Worm (Caenorhabditis elegans) whole organism, late embryonic: ENCODE data around the gene F01D5.5.
"Not testable (repeated sequence)": the region's sequence is repeated elsewhere in the genome, so short reads cannot be mapped to it uniquely, and the experiment has no call there.

ENCODE experiments used
- C38D4.7 ChIP-seq: fragments of 200-800 bp; sonication (Bioruptor generic); optimal IDR thresholded peaks from 2 replicates; lab custom pipeline; 2018; ENCODE audit warnings: mild to moderate bottlenecking, missing genetic modification characterization, moderate library complexity, missing compliant biosample characterization
- ahr-1 ChIP-seq: sonication (generic microtip); optimal IDR thresholded peaks from 2 replicates; lab custom pipeline; 2016; ENCODE audit warnings: missing genetic modification characterization, missing compliant biosample characterization
- ama-1 ChIP-seq: fragments of 150-350 bp; optimal IDR thresholded peaks from 2 replicates; lab custom pipeline; 2014
- ceh-14 ChIP-seq: sonication (generic microtip); optimal IDR thresholded peaks from 2 replicates; lab custom pipeline; 2016; ENCODE audit warnings: missing genotype, missing genetic modification characterization, missing compliant biosample characterization
- ceh-18 ChIP-seq: sonication (generic microtip); optimal IDR thresholded peaks from 2 replicates; lab custom pipeline; 2016; ENCODE audit warnings: missing genetic modification characterization, missing compliant biosample characterization
- ceh-22 ChIP-seq: sonication (generic microtip); optimal IDR thresholded peaks from 2 replicates; lab custom pipeline; 2017; ENCODE audit warnings: missing biosample characterization, missing genetic modification characterization
- ceh-24 ChIP-seq: sonication (generic microtip); optimal IDR thresholded peaks from 2 replicates; lab custom pipeline; 2016; ENCODE audit warnings: mild to moderate bottlenecking, missing genetic modification characterization, missing compliant biosample characterization
- ceh-45 ChIP-seq: fragments of 200-800 bp; sonication (Bioruptor generic); IDR thresholded peaks from 2 replicates; pipeline ENCODE4 v1.3.6; 2022; ENCODE audit warnings: missing genetic modification reagents, missing genetic modification characterization, missing compliant biosample characterization
- ceh-48 ChIP-seq: sonication (generic microtip); optimal IDR thresholded peaks from 2 replicates; lab custom pipeline; 2016; ENCODE audit warnings: missing genetic modification characterization, inconsistent platforms, missing compliant biosample characterization
- che-1 ChIP-seq: sonication (generic microtip); optimal IDR thresholded peaks from 2 replicates; lab custom pipeline; 2016; ENCODE audit warnings: mild to moderate bottlenecking, missing genetic modification characterization, missing compliant biosample characterization
- dmd-4 ChIP-seq: sonication (generic microtip); optimal IDR thresholded peaks from 2 replicates; lab custom pipeline; 2016; ENCODE audit warnings: borderline replicate concordance, missing genetic modification characterization, missing compliant biosample characterization
- dve-1 ChIP-seq: sonication (generic microtip); optimal IDR thresholded peaks from 2 replicates; lab custom pipeline; 2017; ENCODE audit warnings: antibody characterized with exemption, mild to moderate bottlenecking, missing genetic modification characterization, missing compliant biosample characterization
- elt-2 ChIP-seq: sonication (generic microtip); optimal IDR thresholded peaks from 2 replicates; lab custom pipeline; 2016; ENCODE audit warnings: missing genetic modification reagents, missing genetic modification characterization, missing compliant biosample characterization
- eyg-1 ChIP-seq: sonication (generic microtip); optimal IDR thresholded peaks from 2 replicates; lab custom pipeline; 2016; ENCODE audit warnings: missing genotype, missing genetic modification characterization, missing compliant biosample characterization
- fkh-10 ChIP-seq: fragments of 150-350 bp; optimal IDR thresholded peaks from 2 replicates; lab custom pipeline; 2014; ENCODE audit warnings: missing biosample characterization, missing genetic modification reagents, missing genetic modification characterization
- gmeb-2 ChIP-seq: sonication (generic microtip); optimal IDR thresholded peaks from 2 replicates; lab custom pipeline; 2016; ENCODE audit warnings: missing genetic modification characterization, inconsistent platforms, missing compliant biosample characterization
- hlh-30 ChIP-seq: sonication (generic microtip); optimal IDR thresholded peaks from 2 replicates; lab custom pipeline; 2017; ENCODE audit warnings: antibody characterized with exemption, missing genetic modification characterization, missing compliant biosample characterization; ENCODE audit not compliant: insufficient read depth
- hlh-6 ChIP-seq: sonication (generic microtip); optimal IDR thresholded peaks from 2 replicates; lab custom pipeline; 2016; ENCODE audit warnings: missing genotype, missing genetic modification characterization, missing compliant biosample characterization
- madf-2 ChIP-seq: sonication (generic microtip); optimal IDR thresholded peaks from 2 replicates; lab custom pipeline; 2017; ENCODE audit warnings: missing genetic modification characterization, missing compliant biosample characterization
- nfya-1 ChIP-seq: sonication (generic microtip); optimal IDR thresholded peaks from 2 replicates; lab custom pipeline; 2017; ENCODE audit warnings: missing genetic modification characterization, mild to moderate bottlenecking, missing compliant biosample characterization, antibody characterized with exemption, moderate library complexity
- nhr-232 ChIP-seq: sonication (generic microtip); optimal IDR thresholded peaks from 2 replicates; lab custom pipeline; 2016; ENCODE audit warnings: missing genetic modification characterization, missing compliant biosample characterization
- pat-9 ChIP-seq: fragments of 200-800 bp; sonication (Bioruptor generic); optimal IDR thresholded peaks from 2 replicates; lab custom pipeline; 2018; ENCODE audit warnings: mild to moderate bottlenecking, missing genetic modification characterization, moderate library complexity, missing compliant biosample characterization
- pha-4 ChIP-seq: fragments of 150-350 bp; optimal IDR thresholded peaks from 2 replicates; lab custom pipeline; 2018; ENCODE audit warnings: missing biosample characterization, missing genetic modification reagents, missing genetic modification characterization
- pqm-1 ChIP-seq: sonication (generic microtip); optimal IDR thresholded peaks from 2 replicates; lab custom pipeline; 2016; ENCODE audit warnings: missing genetic modification characterization, missing compliant biosample characterization
- pros-1 ChIP-seq: fragments of 150-350 bp; optimal IDR thresholded peaks from 2 replicates; lab custom pipeline; 2014; ENCODE audit warnings: missing biosample characterization, missing genetic modification reagents, missing genetic modification characterization
- rnt-1 ChIP-seq: sonication (generic microtip); optimal IDR thresholded peaks from 2 replicates; lab custom pipeline; 2016; ENCODE audit warnings: missing genetic modification characterization, missing compliant biosample characterization
- syd-9 ChIP-seq: sonication (generic microtip); optimal IDR thresholded peaks from 2 replicates; lab custom pipeline; 2016; ENCODE audit warnings: mild to moderate bottlenecking, missing genetic modification characterization, moderate library complexity, missing compliant biosample characterization
- tbx-2 ChIP-seq: sonication (generic microtip); optimal IDR thresholded peaks from 2 replicates; lab custom pipeline; 2016; ENCODE audit warnings: missing genetic modification characterization, missing compliant biosample characterization
- ttx-3 ChIP-seq: sonication (generic microtip); optimal IDR thresholded peaks from 2 replicates; lab custom pipeline; 2016; ENCODE audit warnings: missing genetic modification reagents, missing genetic modification characterization, missing compliant biosample characterization
- unc-3 ChIP-seq, 2 experiments: fragments of 200-800 bp in 1 of 2; sonication (Bioruptor generic) in 1 of 2; sonication (generic microtip) in 1 of 2; conservative IDR thresholded peaks in 1 of 2; optimal IDR thresholded peaks in 1 of 2; 2 replicates each; pipeline versions ENCODE4 v1.3.6 to Lab custom; 2016 to 2022; ENCODE audit warnings: missing compliant biosample characterization in 2 of 2, missing genetic modification characterization in 2 of 2, missing genetic modification reagents in 1 of 2
- unc-42 ChIP-seq: sonication (generic microtip); optimal IDR thresholded peaks from 2 replicates; lab custom pipeline; 2016; ENCODE audit warnings: missing genotype, missing genetic modification characterization, missing compliant biosample characterization

Gene F01D5.5

DNA sequence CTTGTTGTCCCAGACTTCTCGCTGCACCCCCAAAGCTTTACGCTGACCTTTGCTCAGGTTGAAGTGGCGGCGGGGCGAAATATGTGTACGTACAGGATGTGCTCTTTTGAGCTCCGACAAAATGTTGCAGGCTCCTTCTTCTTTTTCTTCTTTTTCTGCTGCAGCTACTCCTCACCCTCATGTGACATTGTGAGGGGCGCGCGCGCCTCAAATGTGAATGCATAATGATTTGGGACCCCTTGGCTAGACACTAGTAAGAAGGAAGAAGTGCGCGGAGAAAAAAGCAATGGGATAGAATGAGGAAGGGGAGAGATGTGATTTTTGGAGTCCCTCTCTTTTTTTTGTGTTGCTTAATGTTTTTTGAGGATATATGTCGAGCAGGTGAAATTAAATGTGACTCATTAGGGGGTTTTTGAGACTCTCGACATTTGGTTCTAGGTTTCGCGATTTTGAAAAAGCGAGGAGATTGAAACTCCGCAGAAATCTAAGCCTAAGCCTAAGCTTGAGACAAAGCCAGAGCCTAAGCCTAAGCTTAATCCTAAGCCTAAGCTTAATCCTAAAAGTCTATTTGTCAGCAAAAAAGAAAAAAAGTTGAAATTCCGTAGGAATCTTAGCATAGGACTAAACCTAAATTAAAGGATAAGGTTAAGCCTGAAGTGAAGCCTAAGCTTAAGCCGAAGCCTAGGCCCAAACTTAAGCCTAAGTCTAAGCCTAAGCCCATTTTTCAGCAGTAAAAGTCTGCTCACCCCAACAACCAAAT, 34.8 kb upstream of the F01D5.5 start:
- TF ChIP-seq unc-42 (tag; lab: Kevin White, UChicago): peak; percentile 67
- TF ChIP-seq che-1: no peak
- TF ChIP-seq dve-1 (tag; lab: Kevin White, UChicago): peak; percentile 91
- peak; percentile 8 for TF ChIP-seq hlh-30 (tag; lab: Kevin White, UChicago)
- no peak for TF ChIP-seq pat-9 (tag; lab: Kevin White, UChicago)
- no peak for TF ChIP-seq ceh-22 (tag; lab: Kevin White, UChicago)
- TF ChIP-seq C38D4.7: peak; percentile 11
- TF ChIP-seq tbx-2 (tag; lab: Kevin White, UChicago): peak; percentile 51

DNA sequence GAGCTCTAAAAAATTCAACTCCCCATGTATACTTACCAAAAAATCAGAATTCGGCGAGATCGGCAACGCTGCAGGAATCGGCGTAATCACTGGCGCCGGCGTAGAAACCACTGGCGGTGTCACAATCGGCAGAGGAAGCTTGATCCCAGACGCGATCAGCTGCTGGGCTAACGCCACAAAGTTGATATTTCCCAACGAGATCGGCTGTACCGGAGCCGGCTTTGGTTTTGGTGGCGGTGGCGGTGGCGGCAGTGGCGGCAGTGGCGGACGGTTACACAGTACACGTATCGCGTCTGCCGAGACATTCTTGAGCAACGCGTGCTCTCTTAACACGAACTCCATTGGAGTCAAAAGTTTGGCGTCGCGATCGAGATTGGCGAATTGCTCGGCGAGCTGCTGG, 32.5 kb upstream of the F01D5.5 start:
- TF ChIP-seq ttx-3 (tag; lab: Kevin White, UChicago) (no peak), ceh-45 (GFP tag; lab: Robert Waterston, UW) (no peak), ahr-1 (tag; lab: Kevin White, UChicago) (no peak), eyg-1 (tag; lab: Kevin White, UChicago) (no peak), C38D4.7 (no peak), pha-4 (tag; lab: Kevin White, UChicago) (no peak), hlh-6 (peak; percentile 1)

DNA sequence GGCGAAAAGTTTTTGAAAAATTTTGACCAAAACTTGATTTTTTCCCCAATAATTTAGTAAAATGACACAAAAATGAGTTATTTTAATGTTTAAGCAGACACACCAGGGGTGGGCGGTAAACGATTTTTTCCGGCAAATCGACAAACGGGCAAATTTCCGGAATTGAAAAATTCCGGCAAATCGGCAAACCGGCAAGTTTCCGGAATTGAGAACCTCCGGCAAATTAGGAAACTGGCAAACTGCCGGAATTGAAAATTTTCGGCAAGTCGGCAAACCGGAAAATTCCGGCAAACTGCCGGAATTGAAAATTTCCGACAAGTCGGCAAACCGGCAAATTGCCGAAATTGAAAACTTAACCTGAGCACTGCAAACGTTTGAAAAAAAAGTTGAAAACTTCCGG, 30.6 kb upstream of the F01D5.5 start:
- TF ChIP-seq unc-3 (GFP tag; conservative IDR thresholded peaks at IDR 0.05; lab: Robert Waterston, UW): no peak
- no peak for TF ChIP-seq unc-3 (tag; optimal IDR thresholded peaks at IDR 0.05; lab: Kevin White, UChicago)
- no peak for TF ChIP-seq ceh-45 (GFP tag; lab: Robert Waterston, UW)
- TF ChIP-seq ceh-24 (tag; lab: Kevin White, UChicago): no peak
- TF ChIP-seq elt-2 (tag; lab: Kevin White, UChicago): no peak
- no peak for TF ChIP-seq pat-9 (tag; lab: Kevin White, UChicago)
- TF ChIP-seq hlh-30 (tag; lab: Kevin White, UChicago): no peak
- TF ChIP-seq rnt-1: no peak
- TF ChIP-seq pha-4 (tag; lab: Kevin White, UChicago): no peak
- no peak for TF ChIP-seq nfya-1 (tag; lab: Kevin White, UChicago)
- no peak for TF ChIP-seq pros-1 (tag; lab: Kevin White, UChicago)
- TF ChIP-seq ceh-18 (tag; lab: Kevin White, UChicago): no peak
- no peak for TF ChIP-seq ceh-14 (tag; lab: Kevin White, UChicago)
- TF ChIP-seq syd-9 (tag; lab: Kevin White, UChicago): no peak
- no peak for TF ChIP-seq pqm-1
- TF ChIP-seq ama-1 (lab: Kevin White, UChicago): no peak
- no peak for TF ChIP-seq dmd-4 (tag; lab: Kevin White, UChicago)
- TF ChIP-seq unc-42 (tag; lab: Kevin White, UChicago): no peak

DNA sequence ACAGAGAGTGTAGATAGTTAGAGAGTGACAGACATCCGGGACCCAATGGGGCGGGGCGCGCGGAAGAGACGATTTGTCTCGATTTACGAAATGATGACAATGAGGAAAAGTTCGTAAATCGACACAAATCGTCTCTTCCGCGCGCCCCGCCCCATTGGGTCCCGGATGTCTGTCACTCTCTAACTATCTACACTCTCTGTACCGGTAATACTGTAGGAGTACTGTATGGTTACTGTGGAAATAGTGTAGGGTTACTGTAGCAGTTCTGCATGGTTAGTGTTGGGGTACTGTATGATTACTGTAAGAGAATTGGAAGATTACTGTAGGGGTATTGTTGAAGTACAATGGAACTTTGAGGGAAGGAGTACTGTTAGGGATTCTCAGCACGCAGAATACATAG, 19.1 kb upstream of the F01D5.5 start, which contains the start of gene F01D5.10:
TSS of gene F01D5.10 (minus strand) at position 101 of the 400 bp plus-strand sequence.
- not testable (repeated sequence) for TF ChIP-seq madf-2 (tag; lab: Kevin White, UChicago); nhr-232 (tag; lab: Kevin White, UChicago); ama-1 (lab: Kevin White, UChicago)

DNA sequence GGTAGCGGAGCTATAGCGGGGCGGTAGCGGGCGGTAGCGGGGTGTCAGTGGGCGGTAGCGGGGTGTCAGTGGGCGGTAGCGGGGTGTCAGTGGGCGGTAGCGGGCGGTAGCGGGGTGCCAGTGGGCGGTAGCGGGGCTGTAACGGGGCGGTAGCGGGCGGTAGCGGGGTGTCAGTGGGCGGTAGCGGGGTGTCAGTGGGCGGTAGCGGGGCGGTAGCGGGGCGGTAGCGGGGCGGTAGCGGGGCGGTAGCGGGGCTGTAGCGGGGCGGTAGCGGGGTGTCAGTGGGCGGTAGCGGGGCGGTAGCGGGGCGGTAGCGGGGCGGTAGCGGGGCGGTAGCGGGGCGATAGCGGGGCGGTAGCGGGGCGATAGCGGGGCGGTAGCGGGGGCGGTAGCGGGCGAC, 17.5 kb upstream of the F01D5.5 start:
- TF ChIP-seq unc-3 (GFP tag; conservative IDR thresholded peaks at IDR 0.05; lab: Robert Waterston, UW): 0 out of 2 replicates have a peak, but pooled peaks have one; percentile 3
- TF ChIP-seq unc-3 (tag; optimal IDR thresholded peaks at IDR 0.05; lab: Kevin White, UChicago): not testable (repeated sequence)
- TF ChIP-seq pat-9 (tag; lab: Kevin White, UChicago): peak; percentile 37
- TF ChIP-seq ceh-45 (GFP tag; lab: Robert Waterston, UW): 0 out of 2 replicates have a peak, but pooled peaks have one; percentile 11

DNA sequence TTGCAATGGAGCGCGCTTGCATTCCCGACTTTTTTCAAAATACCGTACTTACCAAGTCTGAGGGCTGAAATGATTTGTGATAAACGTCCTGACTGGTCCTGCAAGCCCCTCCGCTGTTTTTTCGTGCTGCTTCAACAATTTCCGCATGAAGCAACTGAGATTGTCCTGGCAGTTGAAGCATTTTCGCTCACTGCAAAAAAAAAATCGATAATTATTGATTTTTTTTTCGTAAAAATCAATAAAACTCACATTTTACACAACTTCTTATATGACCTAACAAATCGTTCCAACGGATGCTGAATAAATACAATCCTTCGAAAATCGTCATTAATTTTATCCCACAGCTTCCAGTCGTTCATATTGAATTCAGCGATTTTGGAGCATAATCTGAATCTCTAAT, 16.8 kb upstream of the F01D5.5 start:
- TF ChIP-seq fkh-10 (GFP tag; lab: Kevin White, UChicago) (no peak), ceh-48 (tag; lab: Kevin White, UChicago) (peak; percentile 9), gmeb-2 (no peak)
